Fruit fly (Drosophila melanogaster) whole organism, embryonic: ENCODE results near the gene BNIP3.
A peak's percentile ranks its signal among the peaks of the same experiment; 100 is the strongest.

ENCODE experiments used
- Abd-B ChIP-seq: fragments of 200-800 bp; sonication (Bioruptor generic); optimal IDR thresholded peaks from 2 replicates; lab custom pipeline; 2018; ENCODE audit warnings: missing biosample characterization, mild to moderate bottlenecking, missing genetic modification characterization, moderate library complexity
- Adf1 ChIP-seq: fragments of 200-800 bp; sonication (Bioruptor generic); IDR thresholded peaks from 2 replicates; pipeline ENCODE4 v1.3.6; 2022; ENCODE audit warnings: missing biosample characterization, missing genetic modification characterization
- Blimp-1 ChIP-seq: fragments of 200-800 bp; sonication (Bioruptor generic); optimal IDR thresholded peaks from 3 replicates; lab custom pipeline; 2018; ENCODE audit warnings: missing biosample characterization, missing genetic modification characterization, mild to moderate bottlenecking, moderate library complexity, missing genetic modification reagents
- CG10431 ChIP-seq: fragments of 200-800 bp; sonication (Bioruptor generic); optimal IDR thresholded peaks from 3 replicates; lab custom pipeline; 2018; ENCODE audit warnings: missing biosample characterization, mild to moderate bottlenecking, missing genetic modification characterization
- CG11696 ChIP-seq: fragments of 200-800 bp; sonication (Bioruptor generic); IDR thresholded peaks from 2 replicates; pipeline ENCODE4 v1.3.6; 2022; ENCODE audit warnings: missing biosample characterization, missing genetic modification characterization
- CG12299 ChIP-seq: fragments of 200-800 bp; sonication (Bioruptor generic); optimal IDR thresholded peaks from 2 replicates; lab custom pipeline; 2018; ENCODE audit warnings: missing biosample characterization, mild to moderate bottlenecking, missing genetic modification characterization
- CG17328 ChIP-seq: fragments of 200-800 bp; sonication (Bioruptor generic); IDR thresholded peaks from 2 replicates; pipeline ENCODE4 v1.3.6; 2022; ENCODE audit warnings: missing biosample characterization, missing genetic modification characterization
- CG1792 ChIP-seq: fragments of 200-800 bp; sonication (Bioruptor generic); optimal IDR thresholded peaks from 2 replicates; lab custom pipeline; 2016; ENCODE audit warnings: missing biosample characterization, missing genetic modification characterization
- CG18619 ChIP-seq: fragments of 200-800 bp; sonication (Bioruptor generic); optimal IDR thresholded peaks from 3 replicates; lab custom pipeline; 2017; ENCODE audit warnings: missing biosample characterization, mild to moderate bottlenecking, missing genetic modification characterization
- CG2678 ChIP-seq: fragments of 200-800 bp; sonication (Bioruptor generic); optimal IDR thresholded peaks from 3 replicates; lab custom pipeline; 2019; ENCODE audit warnings: missing biosample characterization, mild to moderate bottlenecking, missing genetic modification characterization, moderate library complexity
- CG3065 ChIP-seq: fragments of 200-800 bp; sonication (Bioruptor generic); optimal IDR thresholded peaks from 2 replicates; lab custom pipeline; 2016; ENCODE audit warnings: missing biosample characterization, missing genetic modification characterization
- CG31441 ChIP-seq: fragments of 200-800 bp; sonication (Bioruptor generic); IDR thresholded peaks from 2 replicates; pipeline ENCODE4 v1.3.6; 2022; ENCODE audit warnings: missing biosample characterization, missing genetic modification characterization
- CG32532 ChIP-seq: fragments of 200-800 bp; sonication (Bioruptor generic); IDR thresholded peaks from 2 replicates; pipeline ENCODE4 v1.3.6; 2022; ENCODE audit warnings: missing biosample characterization, missing genetic modification characterization
- CG3838 ChIP-seq: fragments of 200-800 bp; sonication (Bioruptor generic); optimal IDR thresholded peaks from 3 replicates; lab custom pipeline; 2016; ENCODE audit warnings: missing biosample characterization, missing genetic modification characterization
- CG4282 ChIP-seq: fragments of 200-800 bp; sonication (Bioruptor generic); optimal IDR thresholded peaks from 2 replicates; lab custom pipeline; 2016; ENCODE audit warnings: missing biosample characterization, missing genetic modification characterization
- CG4328 ChIP-seq: fragments of 200-800 bp; sonication (Bioruptor generic); optimal IDR thresholded peaks from 3 replicates; lab custom pipeline; 2017; ENCODE audit warnings: missing biosample characterization, missing genetic modification reagents, missing genetic modification characterization
- CG4820 ChIP-seq: fragments of 200-800 bp; sonication (Bioruptor generic); optimal IDR thresholded peaks from 3 replicates; lab custom pipeline; 2016; ENCODE audit warnings: missing biosample characterization, missing genetic modification characterization
- CG6272 ChIP-seq: fragments of 200-800 bp; sonication (Bioruptor generic); IDR thresholded peaks from 2 replicates; pipeline ENCODE4 v1.3.6; 2022; ENCODE audit warnings: missing biosample characterization, missing genetic modification characterization
- CG7372 ChIP-seq: fragments of 200-800 bp; sonication (Bioruptor generic); IDR thresholded peaks from 2 replicates; pipeline ENCODE4 v1.3.6; 2022; ENCODE audit warnings: missing biosample characterization, missing genetic modification characterization
- CG7556 ChIP-seq: fragments of 200-800 bp; sonication (Bioruptor generic); optimal IDR thresholded peaks from 2 replicates; lab custom pipeline; 2017; ENCODE audit warnings: missing biosample characterization, mild to moderate bottlenecking, missing genetic modification characterization
- CG9437 ChIP-seq: fragments of 200-800 bp; sonication (Bioruptor generic); optimal IDR thresholded peaks from 2 replicates; lab custom pipeline; 2018; ENCODE audit warnings: missing biosample characterization, mild to moderate bottlenecking, missing genetic modification characterization
- CHES-1-like ChIP-seq: fragments of 200-800 bp; sonication (Bioruptor generic); optimal IDR thresholded peaks from 2 replicates; lab custom pipeline; 2016; ENCODE audit warnings: missing biosample characterization, missing genetic modification characterization
- D19B ChIP-seq: fragments of 200-800 bp; sonication (Bioruptor generic); optimal IDR thresholded peaks from 2 replicates; lab custom pipeline; 2017; ENCODE audit warnings: missing biosample characterization, mild to moderate bottlenecking, missing genetic modification characterization
- Dad ChIP-seq: fragments of 200-800 bp; sonication (Bioruptor generic); optimal IDR thresholded peaks from 3 replicates; lab custom pipeline; 2016; ENCODE audit warnings: missing biosample characterization, missing genetic modification characterization
- Dek ChIP-seq: fragments of 200-800 bp; sonication (Bioruptor generic); optimal IDR thresholded peaks from 3 replicates; lab custom pipeline; 2019; ENCODE audit warnings: missing biosample characterization, mild to moderate bottlenecking, missing genetic modification characterization, moderate library complexity
- Fer2 ChIP-seq: fragments of 200-800 bp; sonication (Bioruptor generic); optimal IDR thresholded peaks from 2 replicates; lab custom pipeline; 2018; ENCODE audit warnings: missing biosample characterization, mild to moderate bottlenecking, missing genetic modification characterization, moderate library complexity
- Gsc ChIP-seq: fragments of 200-800 bp; sonication (Bioruptor generic); IDR thresholded peaks from 2 replicates; pipeline ENCODE4 v1.3.6; 2022; ENCODE audit warnings: missing biosample characterization, missing genetic modification characterization
- Hand ChIP-seq: fragments of 200-800 bp; sonication (Bioruptor generic); optimal IDR thresholded peaks from 2 replicates; lab custom pipeline; 2017; ENCODE audit warnings: mild to moderate bottlenecking, missing biosample characterization, missing genetic modification reagents, missing genetic modification characterization
- MESR4 ChIP-seq: fragments of 200-800 bp; sonication (Bioruptor generic); optimal IDR thresholded peaks from 2 replicates; lab custom pipeline; 2018; ENCODE audit warnings: missing biosample characterization, mild to moderate bottlenecking, missing genetic modification characterization, moderate library complexity
- Nf-YC ChIP-seq: fragments of 200-800 bp; optimal IDR thresholded peaks from 3 replicates; lab custom pipeline; 2019; ENCODE audit warnings: missing biosample characterization, mild to moderate bottlenecking, missing genetic modification characterization, moderate library complexity
- Tbp ChIP-seq: fragments of >200 bp; optimal IDR thresholded peaks from 2 replicates; lab custom pipeline; 2018; ENCODE audit warnings: missing biosample characterization, missing genetic modification characterization
- cas ChIP-seq: fragments of 200-800 bp; sonication (Bioruptor generic); IDR thresholded peaks from 2 replicates; pipeline ENCODE4 v1.3.6; 2022; ENCODE audit warnings: missing biosample characterization, missing genetic modification characterization
- crp ChIP-seq, 2 experiments: fragments of 200-800 bp; sonication (Bioruptor generic); optimal IDR thresholded peaks; 2 replicates in 1 of 2; 3 replicates in 1 of 2; lab custom pipeline; 2017; ENCODE audit warnings: missing biosample characterization in 2 of 2, missing genetic modification characterization in 2 of 2, mild to moderate bottlenecking in 1 of 2, moderate library complexity in 1 of 2
- dmrt99B ChIP-seq: fragments of 200-800 bp; sonication (Bioruptor generic); optimal IDR thresholded peaks from 2 replicates; lab custom pipeline; 2018; ENCODE audit warnings: missing biosample characterization, mild to moderate bottlenecking, missing genetic modification characterization, moderate library complexity
- dpn ChIP-seq, 2 experiments: fragments of 200-800 bp; sonication (Bioruptor generic); optimal IDR thresholded peaks; 3 replicates each; lab custom pipeline; 2016; ENCODE audit warnings: missing biosample characterization in 2 of 2, missing genetic modification characterization in 2 of 2
- ems ChIP-seq: fragments of 200-800 bp; sonication (Bioruptor generic); optimal IDR thresholded peaks from 3 replicates; lab custom pipeline; 2016; ENCODE audit warnings: missing biosample characterization, missing genetic modification characterization
- ftz-f1 ChIP-seq: fragments of 200-800 bp; sonication (Bioruptor generic); optimal IDR thresholded peaks from 2 replicates; lab custom pipeline; 2016; ENCODE audit warnings: missing biosample characterization, missing genetic modification characterization
- hkb ChIP-seq, 2 experiments: fragments of 200-800 bp in 1 of 2; fragments of >200 bp in 1 of 2; sonication (Bioruptor generic) in 1 of 2; IDR thresholded peaks in 1 of 2; optimal IDR thresholded peaks in 1 of 2; 2 replicates each; pipeline versions ENCODE4 v1.3.6 to Lab custom; 2017 to 2022; ENCODE audit warnings: missing biosample characterization in 1 of 2, missing genetic modification characterization in 1 of 2
- lab ChIP-seq: fragments of 200-800 bp; sonication (Bioruptor generic); optimal IDR thresholded peaks from 3 replicates; lab custom pipeline; 2017; ENCODE audit warnings: missing biosample characterization, missing genetic modification characterization, mild to moderate bottlenecking, moderate library complexity, missing genetic modification reagents
- mld ChIP-seq: fragments of 200-800 bp; sonication (Bioruptor generic); IDR thresholded peaks from 3 replicates; pipeline ENCODE4 v1.3.6; 2022; ENCODE audit warnings: missing biosample characterization, missing genetic modification characterization; ENCODE audit not compliant: partially characterized antibody
- psq ChIP-seq: fragments of 200-800 bp; sonication (Bioruptor generic); optimal IDR thresholded peaks from 2 replicates; lab custom pipeline; 2017; ENCODE audit warnings: missing biosample characterization, missing genetic modification characterization
- row ChIP-seq: fragments of 200-800 bp; sonication (Bioruptor generic); IDR thresholded peaks from 3 replicates; pipeline ENCODE4 v1.3.6; 2022; ENCODE audit warnings: missing biosample characterization, missing genetic modification characterization
- slou ChIP-seq: fragments of 200-800 bp; sonication (Bioruptor generic); optimal IDR thresholded peaks from 3 replicates; lab custom pipeline; 2016; ENCODE audit warnings: missing biosample characterization, missing genetic modification characterization
- sqz ChIP-seq: fragments of 200-800 bp; sonication (Bioruptor generic); optimal IDR thresholded peaks from 3 replicates; lab custom pipeline; 2018; ENCODE audit warnings: missing biosample characterization, mild to moderate bottlenecking, missing genetic modification characterization
- twi ChIP-seq: fragments of 200-800 bp; optimal IDR thresholded peaks from 2 replicates; lab custom pipeline; 2019; ENCODE audit warnings: missing biosample characterization, mild to moderate bottlenecking, missing genetic modification characterization, moderate library complexity
- unc-4 ChIP-seq: fragments of 200-800 bp; sonication (Bioruptor generic); IDR thresholded peaks from 2 replicates; pipeline ENCODE4 v1.3.6; 2022; ENCODE audit warnings: missing biosample characterization, missing genetic modification characterization; ENCODE audit not compliant: partially characterized antibody
- zen ChIP-seq: fragments of 200-800 bp; sonication (Bioruptor generic); optimal IDR thresholded peaks from 3 replicates; lab custom pipeline; 2018; ENCODE audit warnings: missing biosample characterization, mild to moderate bottlenecking, missing genetic modification characterization, moderate library complexity
- zf30C ChIP-seq: fragments of 200-800 bp; sonication (Bioruptor generic); optimal IDR thresholded peaks from 3 replicates; lab custom pipeline; 2018; ENCODE audit warnings: missing biosample characterization, mild to moderate bottlenecking, missing genetic modification characterization

The BNIP3 gene

DNA sequence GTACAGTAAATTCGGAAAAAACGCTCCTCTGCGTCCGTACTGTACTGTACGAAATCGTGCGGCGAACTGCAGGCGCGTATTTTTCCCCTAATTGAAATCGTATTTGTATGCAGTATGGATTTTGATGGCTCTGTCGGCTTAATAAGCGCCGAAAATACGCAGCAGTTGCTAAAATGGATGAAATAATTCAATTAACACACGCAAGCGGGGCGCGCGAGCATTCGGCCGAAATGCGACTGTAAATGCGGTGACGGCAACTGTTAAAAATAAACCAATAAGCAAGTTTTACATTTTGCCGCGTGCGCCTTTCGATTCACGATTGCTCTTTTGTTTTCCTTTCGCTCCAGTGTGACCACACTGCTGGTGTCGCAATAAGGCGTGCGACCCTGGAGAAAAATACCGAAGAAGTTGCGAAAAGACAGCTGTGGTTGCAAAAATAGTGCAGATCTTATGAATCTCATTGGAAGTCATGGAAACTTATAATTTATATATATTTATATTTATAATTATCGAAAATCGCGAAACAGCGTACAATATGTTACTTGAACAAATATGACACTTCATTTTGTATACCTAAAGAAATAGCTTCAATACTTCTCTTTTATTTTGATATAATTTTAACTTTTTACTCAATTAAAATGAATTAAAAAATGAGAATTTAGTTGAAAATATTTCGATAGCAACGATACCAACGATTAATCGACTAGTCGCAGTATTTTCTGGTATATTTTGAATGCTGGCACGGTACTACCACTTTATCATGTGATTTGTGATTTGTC lies 46.0 kb downstream of the BNIP3 start, which contains the start of the genes CG32428 and CG5969 (continued):
- no peak for TF ChIP-seq CG10431
- peak; percentile 54 for TF ChIP-seq CG17328 (GFP tag; lab: Robert Waterston, UW)
- peak; percentile 80 for TF ChIP-seq CG2678
- TF ChIP-seq Gsc: no peak
- no peak for TF ChIP-seq cas (GFP tag; lab: Robert Waterston, UW)
- peak; percentile 92 for TF ChIP-seq CG11696 (GFP tag; lab: Robert Waterston, UW)
- peak; percentile 80 for TF ChIP-seq ftz-f1 (GFP tag; lab: Kevin White, UChicago)
- TF ChIP-seq dmrt99B (tag; lab: Kevin White, UChicago): peak; percentile 54
- peak; percentile 45 for TF ChIP-seq CG7556 (GFP tag; lab: Kevin White, UChicago)
- TF ChIP-seq lab (GFP tag; lab: Kevin White, UChicago): peak; percentile 72
- TF ChIP-seq zf30C (GFP tag; lab: Kevin White, UChicago): no peak
- TF ChIP-seq CG6272 (GFP tag; lab: Robert Waterston, UW): 0 out of 2 replicates have a peak, but pooled peaks have one; percentile 24
- no peak for TF ChIP-seq ems (GFP tag; lab: Kevin White, UChicago)
- peak; percentile 26 for TF ChIP-seq Blimp-1 (GFP tag; lab: Kevin White, UChicago)
- TF ChIP-seq CG4328 (GFP tag; lab: Kevin White, UChicago): no peak
- peak; percentile 24 for TF ChIP-seq D19B (GFP tag; lab: Kevin White, UChicago)
- TF ChIP-seq mld (GFP tag; lab: Robert Waterston, UW): no peak
- TF ChIP-seq CHES-1-like (GFP tag; lab: Kevin White, UChicago): no peak
- TF ChIP-seq zen (tag; lab: Kevin White, UChicago): peak; percentile 8
- TF ChIP-seq CG3065: no peak
- TF ChIP-seq sqz: peak; percentile 15
- peak; percentile 32 for TF ChIP-seq slou
- TF ChIP-seq Dad (GFP tag; lab: Kevin White, UChicago): no peak
- peak; percentile 19 for TF ChIP-seq CG12299 (tag; lab: Kevin White, UChicago)
- TF ChIP-seq MESR4 (GFP tag; lab: Kevin White, UChicago): peak; percentile 44
- peak; percentile 45; the same call in 1 of the 2 replicates for TF ChIP-seq CG7372 (GFP tag; lab: Robert Waterston, UW)
- no peak for TF ChIP-seq Hand
- no peak for TF ChIP-seq CG4282 (GFP tag; lab: Kevin White, UChicago)
- TF ChIP-seq CG31441 (GFP tag; lab: Robert Waterston, UW): no peak; the same call in 1 of the 2 replicates
- TF ChIP-seq CG3838 (GFP tag; lab: Kevin White, UChicago): no peak
- TF ChIP-seq hkb (optimal IDR thresholded peaks at IDR 0.05; lab: Kevin White, UChicago): no peak
- peak; percentile 71 for TF ChIP-seq hkb (GFP tag; IDR thresholded peaks at IDR 0.05; lab: Robert Waterston, UW)
- peak; percentile 84 for TF ChIP-seq CG32532
- peak; percentile 11 for TF ChIP-seq CG9437 (GFP tag; lab: Kevin White, UChicago)
- peak; percentile 65 for TF ChIP-seq Abd-B (GFP tag; lab: Kevin White, UChicago)
- TF ChIP-seq unc-4: no peak
- no peak for TF ChIP-seq Adf1 (GFP tag; lab: Robert Waterston, UW)
- peak; percentile 73 for TF ChIP-seq Nf-YC
- TF ChIP-seq dpn (GFP tag; optimal IDR thresholded peaks at IDR 0.05; lab: Kevin White, UChicago): peak; percentile 47 to 59
- no peak for TF ChIP-seq Tbp (GFP tag; lab: Kevin White, UChicago)
- peak; percentile 76 for TF ChIP-seq Dek
- TF ChIP-seq CG4820 (GFP tag; lab: Kevin White, UChicago): no peak
- TF ChIP-seq twi (tag; lab: Kevin White, UChicago): peak; percentile 14
- TF ChIP-seq row (GFP tag; lab: Robert Waterston, UW): peak; percentile 78
- TF ChIP-seq CG18619 (GFP tag; lab: Kevin White, UChicago): peak; percentile 58
- TF ChIP-seq crp (GFP tag; optimal IDR thresholded peaks at IDR 0.05; lab: Kevin White, UChicago): peak in 1 of 2 experiments; percentile 74
- no peak for TF ChIP-seq CG1792 (GFP tag; lab: Kevin White, UChicago)
- TF ChIP-seq psq (GFP tag; lab: Kevin White, UChicago): peak; percentile 69
- TF ChIP-seq Fer2 (tag; lab: Kevin White, UChicago): peak; percentile 52
